Worm (Caenorhabditis elegans) whole organism, L4 larva: Measurements from ENCODE around the gene F53F1.3.

Experiments
- T20F7.1 ChIP-seq: fragments of 200-800 bp; sonication (Bioruptor generic); optimal IDR thresholded peaks from 2 replicates; lab custom pipeline; 2018; ENCODE audit warnings: mild to moderate bottlenecking, missing genetic modification characterization, missing compliant biosample characterization
- aha-1 ChIP-seq: fragments of 150-350 bp; peaks from one replicate; lab custom pipeline; 2014; ENCODE audit warnings: missing biosample characterization, missing genetic modification characterization
- aly-2 ChIP-seq: sonication (generic microtip); optimal IDR thresholded peaks from 2 replicates; lab custom pipeline; 2018; ENCODE audit warnings: missing biosample characterization, missing genetic modification characterization
- egl-43 ChIP-seq: fragments of 200-800 bp; sonication (Bioruptor generic); IDR thresholded peaks from 2 replicates; pipeline ENCODE4 v1.3.6; 2022; ENCODE audit warnings: missing genetic modification reagents, missing genetic modification characterization, missing compliant biosample characterization
- hlh-30 ChIP-seq: sonication (generic microtip); optimal IDR thresholded peaks from 2 replicates; lab custom pipeline; 2017; ENCODE audit warnings: antibody characterized with exemption, mild to moderate bottlenecking, missing genetic modification characterization, missing compliant biosample characterization; ENCODE audit not compliant: insufficient read depth
- lin-38 ChIP-seq: fragments of 200-800 bp; sonication (Bioruptor generic); IDR thresholded peaks from 2 replicates; pipeline ENCODE4 v1.3.6; 2022; ENCODE audit warnings: missing genetic modification reagents, missing genetic modification characterization, missing compliant biosample characterization
- nhr-41 ChIP-seq: fragments of 200-800 bp; sonication (Bioruptor generic); IDR thresholded peaks from 2 replicates; pipeline ENCODE4 v1.3.6; 2022; ENCODE audit warnings: missing genetic modification reagents, missing genetic modification characterization, missing compliant biosample characterization
- nhr-48 ChIP-seq: sonication (generic microtip); optimal IDR thresholded peaks from 2 replicates; lab custom pipeline; 2016; ENCODE audit warnings: mild to moderate bottlenecking, missing genetic modification characterization, missing compliant biosample characterization
- snpc-1.2 ChIP-seq: fragments of 200-800 bp; sonication (Bioruptor generic); IDR thresholded peaks from 2 replicates; pipeline ENCODE4 v1.3.6; 2022; ENCODE audit warnings: missing genetic modification reagents, missing genetic modification characterization, missing compliant biosample characterization

The F53F1.3 gene

ce11 chrV:13459323-13459722 lies 51.3 kb downstream of the F53F1.3 start, which contains the start of gene bath-39 (continued):
- TF ChIP-seq T20F7.1 (GFP tag; lab: Kevin White, UChicago) (peak; percentile 0), aly-2 (no peak), egl-43 (GFP tag; lab: Robert Waterston, UW) (no peak), nhr-48 (no peak), snpc-1.2 (GFP tag; lab: Robert Waterston, UW) (no peak), nhr-41 (no peak), aha-1 (tag; lab: Kevin White, UChicago) (no peak), hlh-30 (peak; percentile 8), lin-38 (GFP tag; lab: Robert Waterston, UW) (no peak)
